Fruit fly (Drosophila melanogaster): ENCODE data around the gene CG11357.

dm6 chr3L:4507846-4508245 lies 34.0 kb upstream of the CG11357 start:
- TF ChIP-seq kay (GFP tag; ENCODE audit: borderline replicate concordance) (no peak), CG12768 (GFP tag; optimal IDR thresholded peaks at IDR 0.05) (no peak), pad (GFP tag; optimal IDR thresholded peaks at IDR 0.05) (no peak)

All from whole organism, adult.